Worm (Caenorhabditis elegans) whole organism, late embryonic: Measurements from ENCODE around the gene srpa-72.

ENCODE experiments used
- C08G9.2 ChIP-seq: sonication (generic microtip); optimal IDR thresholded peaks from 2 replicates; lab custom pipeline; 2016; ENCODE audit warnings: mild to moderate bottlenecking, missing genetic modification characterization, moderate library complexity, missing compliant biosample characterization
- C38D4.7 ChIP-seq: fragments of 200-800 bp; sonication (Bioruptor generic); optimal IDR thresholded peaks from 2 replicates; lab custom pipeline; 2018; ENCODE audit warnings: mild to moderate bottlenecking, missing genetic modification characterization, moderate library complexity, missing compliant biosample characterization
- ceh-31 ChIP-seq: sonication (generic microtip); optimal IDR thresholded peaks from 2 replicates; lab custom pipeline; 2016; ENCODE audit warnings: missing genetic modification characterization, missing compliant biosample characterization
- hlh-30 ChIP-seq: sonication (generic microtip); optimal IDR thresholded peaks from 2 replicates; lab custom pipeline; 2017; ENCODE audit warnings: antibody characterized with exemption, missing genetic modification characterization, missing compliant biosample characterization; ENCODE audit not compliant: insufficient read depth
- nfya-1 ChIP-seq: sonication (generic microtip); optimal IDR thresholded peaks from 2 replicates; lab custom pipeline; 2017; ENCODE audit warnings: missing genetic modification characterization, mild to moderate bottlenecking, missing compliant biosample characterization, antibody characterized with exemption, moderate library complexity
- pag-3 ChIP-seq: sonication (generic microtip); optimal IDR thresholded peaks from 2 replicates; lab custom pipeline; 2016; ENCODE audit warnings: missing compliant biosample characterization, missing genetic modification characterization, borderline replicate concordance
- pha-4 ChIP-seq: fragments of 150-350 bp; optimal IDR thresholded peaks from 2 replicates; lab custom pipeline; 2018; ENCODE audit warnings: missing biosample characterization, missing genetic modification reagents, missing genetic modification characterization
- pqm-1 ChIP-seq: sonication (generic microtip); optimal IDR thresholded peaks from 2 replicates; lab custom pipeline; 2016; ENCODE audit warnings: missing genetic modification characterization, missing compliant biosample characterization
- ref-2 ChIP-seq: sonication (generic microtip); optimal IDR thresholded peaks from 2 replicates; lab custom pipeline; 2016; ENCODE audit warnings: missing genetic modification characterization, missing compliant biosample characterization
- rnt-1 ChIP-seq: sonication (generic microtip); optimal IDR thresholded peaks from 2 replicates; lab custom pipeline; 2016; ENCODE audit warnings: missing genetic modification characterization, missing compliant biosample characterization
- syd-9 ChIP-seq: sonication (generic microtip); optimal IDR thresholded peaks from 2 replicates; lab custom pipeline; 2016; ENCODE audit warnings: mild to moderate bottlenecking, missing genetic modification characterization, moderate library complexity, missing compliant biosample characterization
- tbx-7 ChIP-seq: sonication (generic microtip); optimal IDR thresholded peaks from 2 replicates; lab custom pipeline; 2016; ENCODE audit warnings: missing genotype, missing genetic modification characterization, missing compliant biosample characterization

DNA sequence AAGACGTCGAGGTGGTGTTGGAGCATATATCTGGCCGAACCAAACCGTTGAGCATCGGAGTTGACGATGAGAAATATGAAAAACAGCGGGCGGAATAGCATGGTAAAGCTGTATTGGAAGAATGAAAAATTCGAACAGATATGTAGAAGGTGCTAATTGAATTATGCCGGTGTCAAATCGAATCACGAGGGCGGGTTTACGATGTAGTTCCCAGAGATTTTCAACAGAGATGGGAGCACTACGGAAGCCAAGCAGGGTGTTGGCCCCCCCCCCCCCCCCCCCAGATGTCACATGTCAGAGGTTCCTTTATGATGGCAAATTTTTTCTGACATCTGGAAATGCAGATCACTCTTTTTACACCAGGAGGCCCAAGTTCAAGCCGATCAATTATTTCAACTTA lies 55.8 kb downstream of the srpa-72 start, which contains the start of gene Y110A2AL.7:
- no peak for TF ChIP-seq ref-2 (tag; lab: Kevin White, UChicago)
- no peak for TF ChIP-seq hlh-30
- TF ChIP-seq rnt-1: no peak
- no peak for TF ChIP-seq tbx-7
- TF ChIP-seq pag-3: no peak
- TF ChIP-seq pha-4 (tag; lab: Kevin White, UChicago): no peak
- TF ChIP-seq pqm-1 (tag; lab: Kevin White, UChicago): no peak
- no peak for TF ChIP-seq ceh-31 (tag; lab: Kevin White, UChicago)
- no peak for TF ChIP-seq nfya-1 (tag; lab: Kevin White, UChicago)
- TF ChIP-seq C08G9.2 (tag; lab: Kevin White, UChicago): no peak
- no peak for TF ChIP-seq C38D4.7 (GFP tag; lab: Kevin White, UChicago)
- TF ChIP-seq syd-9 (tag; lab: Kevin White, UChicago): no peak
